Worm (Caenorhabditis elegans): ENCODE data around the gene Y43F8B.2.

Y43F8B.2 gene

DNA sequence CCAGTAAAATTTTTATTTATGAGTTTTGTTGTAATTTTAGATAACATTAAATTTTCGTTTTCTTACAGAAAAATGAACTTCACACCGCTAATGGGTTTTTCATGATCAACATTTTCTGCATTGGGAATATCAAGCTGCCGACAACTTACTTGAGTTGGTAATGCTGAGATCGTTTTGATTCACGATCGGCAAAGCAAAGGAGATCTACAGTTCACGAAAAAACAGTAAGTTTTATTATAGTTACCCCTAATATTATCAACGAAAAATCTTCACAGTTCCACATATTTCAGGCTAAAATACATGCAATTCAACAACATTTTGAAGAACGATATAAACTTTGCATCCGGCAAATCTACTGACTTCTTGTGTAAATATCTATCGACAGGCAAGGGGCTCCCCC, 50.4 kb downstream of the Y43F8B.2 start, which contains the start of gene Y43F8B.22:
Gene Y43F8B.22, plus strand, starts transcription at position 301 of the 400 bp plus-strand sequence.
- TF ChIP-seq hlh-17 (GFP tag; optimal IDR thresholded peaks at IDR 0.05; ENCODE audit: borderline replicate concordance) (no peak), mab-9 (GFP tag; IDR thresholded peaks at IDR 0.05) (no peak), dpl-1 (GFP tag; optimal IDR thresholded peaks at IDR 0.05) (no peak), egl-13 (tag; optimal IDR thresholded peaks at IDR 0.05) (no peak), fos-1 (tag; optimal IDR thresholded peaks at IDR 0.05) (no peak), aha-1 (tag; optimal IDR thresholded peaks at IDR 0.05) (no peak)

ce11 chrV:19477852-19478251, 55.1 kb downstream of the Y43F8B.2 start, which contains the start of gene Y43F8B.9:
Y43F8B.9 (plus strand) TSS chrV:19478152.
- TF ChIP-seq nhr-85 (tag) (peak; percentile 54), unc-30 (tag; optimal IDR thresholded peaks at IDR 0.05) (no peak)

ce11 chrV:19477302-19477701, 55.6 kb downstream of the Y43F8B.2 start:
- TF ChIP-seq efl-1 (optimal IDR thresholded peaks at IDR 0.05) (peak; percentile 25 to 39), efl-1 (GFP tag; optimal IDR thresholded peaks at IDR 0.05 in 1 of 2) (peak; percentile 51 to 85), C34B4.2 (tag; optimal IDR thresholded peaks at IDR 0.05) (no peak), nhr-20 (tag; optimal IDR thresholded peaks at IDR 0.05) (no peak), nhr-11 (tag; optimal IDR thresholded peaks at IDR 0.05) (no peak), nhr-12 (tag; optimal IDR thresholded peaks at IDR 0.05) (no peak), dpl-1 (GFP tag; optimal IDR thresholded peaks at IDR 0.05) (peak in 2 of 3 experiments; percentile 5 to 24), unc-98 (GFP tag; IDR thresholded peaks at IDR 0.05) (no peak), unc-130 (tag; optimal IDR thresholded peaks at IDR 0.05) (no peak), lin-13 (GFP tag; optimal IDR thresholded peaks at IDR 0.05) (no peak), sptf-1 (tag; optimal IDR thresholded peaks at IDR 0.05) (no peak), ztf-4 (tag; optimal IDR thresholded peaks at IDR 0.05) (no peak), aha-1 (tag; optimal IDR thresholded peaks at IDR 0.05) (no peak), nhr-71 (tag; optimal IDR thresholded peaks at IDR 0.05) (no peak), nhr-85 (tag) (no peak)

ce11 chrV:19473842-19474514, 58.9 kb downstream of the Y43F8B.2 start, which contains the start of gene Y43F8B.10:
Y43F8B.10 (plus strand) TSS chrV:19474464.
- TF ChIP-seq efl-1 (optimal IDR thresholded peaks at IDR 0.05) (no peak), efl-1 (GFP tag; optimal IDR thresholded peaks at IDR 0.05 in 1 of 2) (peak in 1 of 2 experiments; percentile 44), elt-3 (tag; optimal IDR thresholded peaks at IDR 0.05) (no peak), hlh-4 (tag; optimal IDR thresholded peaks at IDR 0.05) (no peak), zip-4 (GFP tag; optimal IDR thresholded peaks at IDR 0.05) (no peak), nhr-12 (tag; optimal IDR thresholded peaks at IDR 0.05) (no peak), fkh-10 (GFP tag; optimal IDR thresholded peaks at IDR 0.05) (no peak), ces-1 (GFP tag; optimal IDR thresholded peaks at IDR 0.05) (no peak)

ce11 chrV:19470385-19470784, 62.5 kb downstream of the Y43F8B.2 start, which contains the start of gene Y43F8B.11:
Y43F8B.11 (plus strand) TSS chrV:19470685.
- peak; percentile 48 for TF ChIP-seq dsc-1 (tag; optimal IDR thresholded peaks at IDR 0.05)
- no peak for TF ChIP-seq nhr-76 (tag; optimal IDR thresholded peaks at IDR 0.05)
- no peak for TF ChIP-seq elt-2 (tag; optimal IDR thresholded peaks at IDR 0.05)
- peak; percentile 38 for TF ChIP-seq nhr-85 (tag)
